Worm (Caenorhabditis elegans) whole organism, L3 larva: Measurements from ENCODE around the gene ima-1.

Experiments
- eor-1 ChIP-seq, 2 experiments: fragments of 150-350 bp; optimal IDR thresholded peaks; 2 replicates each; lab custom pipeline; 2014 to 2018; ENCODE audit warnings: missing biosample characterization in 2 of 2, missing genetic modification characterization in 2 of 2
- lsy-12 ChIP-seq: sonication (generic microtip); optimal IDR thresholded peaks from 2 replicates; lab custom pipeline; 2016; ENCODE audit warnings: mild to moderate bottlenecking, missing genetic modification characterization, missing compliant biosample characterization
- nhr-12 ChIP-seq: fragments of 150-350 bp; optimal IDR thresholded peaks from 2 replicates; lab custom pipeline; 2014; ENCODE audit warnings: missing biosample characterization, missing genetic modification characterization
- nhr-43 ChIP-seq: sonication (generic microtip); optimal IDR thresholded peaks from 2 replicates; lab custom pipeline; 2016; ENCODE audit warnings: mild to moderate bottlenecking, missing genetic modification characterization, missing compliant biosample characterization; ENCODE audit not compliant: poor library complexity, severe bottlenecking
- pha-4 ChIP-seq: fragments of 150-350 bp; optimal IDR thresholded peaks from 2 replicates; lab custom pipeline; 2014; ENCODE audit warnings: missing biosample characterization, missing genetic modification reagents, missing genetic modification characterization
- zag-1 ChIP-seq: fragments of 150-350 bp; optimal IDR thresholded peaks from 2 replicates; lab custom pipeline; 2014; ENCODE audit warnings: missing biosample characterization, missing genetic modification characterization
- ztf-4 ChIP-seq: fragments of 150-350 bp; optimal IDR thresholded peaks from 2 replicates; lab custom pipeline; 2014; ENCODE audit warnings: missing biosample characterization, missing genetic modification characterization

ce11 chrV:11241580-11241979 lies 2.1 kb downstream of the ima-1 start, which contains the start of gene pgap-1:
- TF ChIP-seq lsy-12 (tag; lab: Kevin White, UChicago) (no peak), nhr-43 (tag; lab: Kevin White, UChicago) (no peak), zag-1 (tag; lab: Kevin White, UChicago) (no peak), ztf-4 (tag; lab: Kevin White, UChicago) (no peak), eor-1 (tag; optimal IDR thresholded peaks at IDR 0.05; lab: Kevin White, UChicago) (no peak), pha-4 (tag; lab: Kevin White, UChicago) (no peak), nhr-12 (tag; lab: Kevin White, UChicago) (no peak)
